Worm (Caenorhabditis elegans) whole organism, L2 larva: ENCODE results near the gene T05A8.7.

Experiments
- C34F6.9 ChIP-seq: fragments of 150-350 bp; optimal IDR thresholded peaks from 2 replicates; lab custom pipeline; 2014; ENCODE audit warnings: missing biosample characterization, missing genetic modification characterization
- F13H6.1 ChIP-seq: sonication (generic microtip); optimal IDR thresholded peaks from 2 replicates; lab custom pipeline; 2016; ENCODE audit warnings: missing genetic modification characterization, missing compliant biosample characterization
- Y55F3AM.14 ChIP-seq: fragments of 200-800 bp; sonication (Bioruptor generic); optimal IDR thresholded peaks from 2 replicates; lab custom pipeline; 2018; ENCODE audit warnings: mild to moderate bottlenecking, missing genetic modification characterization, missing compliant biosample characterization
- alr-1 ChIP-seq: fragments of 150-350 bp; optimal IDR thresholded peaks from 2 replicates; lab custom pipeline; 2014; ENCODE audit warnings: missing biosample characterization, missing genetic modification characterization
- ama-1 ChIP-seq: fragments of 150-350 bp; optimal IDR thresholded peaks from 2 replicates; lab custom pipeline; 2018; ENCODE audit warnings: inconsistent platforms
- crh-2 ChIP-seq: sonication (generic microtip); optimal IDR thresholded peaks from 2 replicates; lab custom pipeline; 2017; ENCODE audit warnings: missing biosample characterization, missing genetic modification characterization
- dmd-4 ChIP-seq: sonication (generic microtip); optimal IDR thresholded peaks from 2 replicates; lab custom pipeline; 2017; ENCODE audit warnings: missing biosample characterization, missing genetic modification characterization
- egl-27 ChIP-seq: sonication (generic microtip); optimal IDR thresholded peaks from 3 replicates; lab custom pipeline; 2017; ENCODE audit warnings: missing biosample characterization, missing genetic modification reagents, missing genetic modification characterization
- elt-3 ChIP-seq: sonication (generic microtip); optimal IDR thresholded peaks from 2 replicates; lab custom pipeline; 2017; ENCODE audit warnings: missing biosample characterization, missing genetic modification characterization
- fos-1 ChIP-seq: fragments of 150-350 bp; optimal IDR thresholded peaks from 2 replicates; lab custom pipeline; 2014; ENCODE audit warnings: missing biosample characterization, missing genetic modification characterization
- gmeb-1 ChIP-seq: fragments of 150-350 bp; optimal IDR thresholded peaks from 2 replicates; lab custom pipeline; 2014; ENCODE audit warnings: missing biosample characterization, missing genetic modification characterization
- lin-11 ChIP-seq: fragments of 150-350 bp; sonication (generic microtip); optimal IDR thresholded peaks from 2 replicates; lab custom pipeline; 2014; ENCODE audit warnings: missing biosample characterization, missing genetic modification characterization, inconsistent platforms, mixed read lengths
- lin-13 ChIP-seq: fragments of 150-350 bp; optimal IDR thresholded peaks from 2 replicates; lab custom pipeline; 2014; ENCODE audit warnings: missing biosample characterization, missing genetic modification reagents, missing genetic modification characterization
- lin-39 ChIP-seq: fragments of 150-350 bp; optimal IDR thresholded peaks from 2 replicates; lab custom pipeline; 2014; ENCODE audit warnings: missing biosample characterization, missing genetic modification reagents, missing genetic modification characterization
- mab-5 ChIP-seq: fragments of 150-350 bp; optimal IDR thresholded peaks from 2 replicates; lab custom pipeline; 2014; ENCODE audit warnings: missing biosample characterization, missing genetic modification characterization
- mdl-1 ChIP-seq, 2 experiments: fragments of 150-350 bp in 1 of 2; sonication (generic microtip) in 1 of 2; optimal IDR thresholded peaks; 2 replicates each; lab custom pipeline; 2017; ENCODE audit warnings: missing biosample characterization in 2 of 2, missing genetic modification characterization in 2 of 2
- nhr-10 ChIP-seq: sonication (generic microtip); optimal IDR thresholded peaks from 2 replicates; lab custom pipeline; 2017; ENCODE audit warnings: missing biosample characterization, missing genetic modification characterization
- nhr-12 ChIP-seq: fragments of 150-350 bp; optimal IDR thresholded peaks from 2 replicates; lab custom pipeline; 2014; ENCODE audit warnings: missing biosample characterization, missing genetic modification characterization
- nhr-21 ChIP-seq: fragments of 150-350 bp; optimal IDR thresholded peaks from 2 replicates; lab custom pipeline; 2014; ENCODE audit warnings: missing biosample characterization, missing genetic modification characterization
- nhr-23 ChIP-seq: fragments of 150-350 bp; optimal IDR thresholded peaks from 2 replicates; lab custom pipeline; 2014; ENCODE audit warnings: missing biosample characterization, missing genetic modification reagents, missing genetic modification characterization
- nhr-237 ChIP-seq: fragments of 150-350 bp; optimal IDR thresholded peaks from 2 replicates; lab custom pipeline; 2014; ENCODE audit warnings: missing biosample characterization, missing genetic modification characterization
- nhr-25 ChIP-seq: fragments of 150-350 bp; sonication (generic microtip); optimal IDR thresholded peaks from 3 replicates; lab custom pipeline; 2014; ENCODE audit warnings: missing biosample characterization, missing genetic modification characterization
- sem-4 ChIP-seq: fragments of 150-350 bp; optimal IDR thresholded peaks from 2 replicates; lab custom pipeline; 2014; ENCODE audit warnings: missing biosample characterization, missing genetic modification reagents, missing genetic modification characterization
- skn-1 ChIP-seq: sonication (generic microtip); optimal IDR thresholded peaks from 2 replicates; lab custom pipeline; 2017; ENCODE audit warnings: missing biosample characterization, missing genetic modification characterization
- sma-3 ChIP-seq: sonication (generic microtip); optimal IDR thresholded peaks from 2 replicates; lab custom pipeline; 2016; ENCODE audit warnings: missing genetic modification reagents, missing genetic modification characterization, missing compliant biosample characterization
- snpc-4 ChIP-seq: fragments of 150-350 bp; optimal IDR thresholded peaks from 2 replicates; lab custom pipeline; 2014; ENCODE audit warnings: missing biosample characterization, missing genetic modification characterization
- unc-39 ChIP-seq: fragments of 150-350 bp; optimal IDR thresholded peaks from 2 replicates; lab custom pipeline; 2014; ENCODE audit warnings: missing biosample characterization, missing genetic modification characterization
- unc-55 ChIP-seq: fragments of 150-350 bp; sonication (generic microtip); optimal IDR thresholded peaks from 3 replicates; lab custom pipeline; 2014; ENCODE audit warnings: missing biosample characterization, missing genetic modification reagents, missing genetic modification characterization
- unc-62 ChIP-seq: fragments of 150-350 bp; optimal IDR thresholded peaks from 2 replicates; lab custom pipeline; 2014; ENCODE audit warnings: missing biosample characterization, missing genetic modification reagents, missing genetic modification characterization
- ztf-1 ChIP-seq: fragments of 200-800 bp; sonication (Bioruptor generic); conservative IDR thresholded peaks from 2 replicates; pipeline ENCODE4 v1.3.6; 2022; ENCODE audit warnings: missing genetic modification characterization, missing compliant biosample characterization
- ztf-11 ChIP-seq: sonication (generic microtip); optimal IDR thresholded peaks from 2 replicates; lab custom pipeline; 2017; ENCODE audit warnings: missing biosample characterization, missing genetic modification characterization
- ztf-4 ChIP-seq: fragments of 150-350 bp; optimal IDR thresholded peaks from 2 replicates; lab custom pipeline; 2014; ENCODE audit warnings: missing biosample characterization, missing genetic modification characterization

The T05A8.7 gene

ce11 chrII:2702757-2703156 lies 39.4 kb downstream of the T05A8.7 start, which contains the start of gene sri-60:
Gene sri-60 (minus strand): TSS chrII:2702857.
- TF ChIP-seq nhr-21 (tag; lab: Kevin White, UChicago) (no peak), mab-5 (tag; lab: Kevin White, UChicago) (no peak), sem-4 (tag; lab: Kevin White, UChicago) (no peak), ztf-11 (tag; lab: Kevin White, UChicago) (no peak), alr-1 (tag; lab: Kevin White, UChicago) (no peak), mdl-1 (tag; optimal IDR thresholded peaks at IDR 0.05; lab: Kevin White, UChicago) (no peak), snpc-4 (tag; lab: Kevin White, UChicago) (no peak), nhr-12 (tag; lab: Kevin White, UChicago) (no peak), nhr-23 (tag; lab: Kevin White, UChicago) (no peak), unc-55 (GFP tag; lab: Kevin White, UChicago) (no peak), fos-1 (tag; lab: Kevin White, UChicago) (no peak), nhr-237 (no peak), skn-1 (tag; lab: Kevin White, UChicago) (no peak), sma-3 (GFP tag; lab: Kevin White, UChicago) (no peak), ama-1 (no peak), egl-27 (tag; lab: Kevin White, UChicago) (no peak)

ce11 chrII:2700229-2700628 lies 41.9 kb downstream of the T05A8.7 start, which contains the start of gene sri-61:
Gene sri-61 (minus strand): TSS chrII:2700329.
- TF ChIP-seq gmeb-1 (tag; lab: Kevin White, UChicago) (no peak), dmd-4 (tag; lab: Kevin White, UChicago) (no peak), Y55F3AM.14 (no peak), C34F6.9 (tag; lab: Kevin White, UChicago) (no peak), unc-62 (GFP tag; lab: Kevin White, UChicago) (no peak), unc-39 (tag; lab: Kevin White, UChicago) (no peak), ztf-4 (tag; lab: Kevin White, UChicago) (no peak), crh-2 (tag; lab: Kevin White, UChicago) (no peak), ama-1 (no peak), nhr-21 (tag; lab: Kevin White, UChicago) (no peak), lin-11 (tag; lab: Kevin White, UChicago) (no peak), mdl-1 (tag; optimal IDR thresholded peaks at IDR 0.05; lab: Kevin White, UChicago) (no peak), nhr-25 (no peak)

ce11 chrII:2698378-2698777 lies 43.8 kb downstream of the T05A8.7 start, which contains the start of gene sri-62:
Gene sri-62 (minus strand): TSS chrII:2698478.
- no peak for TF ChIP-seq nhr-25
- no peak for TF ChIP-seq mab-5 (tag; lab: Kevin White, UChicago)
- no peak for TF ChIP-seq ztf-1
- TF ChIP-seq nhr-10 (tag; lab: Kevin White, UChicago) = no peak
- no peak for TF ChIP-seq egl-27 (tag; lab: Kevin White, UChicago)

ce11 chrII:2695079-2695478 lies 47.1 kb downstream of the T05A8.7 start:
- TF ChIP-seq F13H6.1 (tag; lab: Kevin White, UChicago) (peak; percentile 22), Y55F3AM.14 (no peak)

- no peak for TF ChIP-seq fos-1 (tag; lab: Kevin White, UChicago)
- TF ChIP-seq ztf-4 (tag; lab: Kevin White, UChicago) = no peak
- TF ChIP-seq ztf-11 (tag; lab: Kevin White, UChicago) = no peak
- TF ChIP-seq lin-13 = no peak
- TF ChIP-seq elt-3 = no peak
- no peak for TF ChIP-seq unc-55 (GFP tag; lab: Kevin White, UChicago)
- TF ChIP-seq lin-39 (tag; lab: Kevin White, UChicago) = no peak
- no peak for TF ChIP-seq nhr-23 (tag; lab: Kevin White, UChicago)
- no peak for TF ChIP-seq ztf-1
- no peak for TF ChIP-seq unc-39 (tag; lab: Kevin White, UChicago)
Observed at ce11 chrII:2692476-2692875, 49.7 kb downstream of the T05A8.7 start, which contains the start of gene set-11. Gene set-11 (minus strand): TSS chrII:2692576.
